Worm (Caenorhabditis elegans) whole organism, L2 larva: ENCODE measurements around the gene C35A11.4.

Source experiments
- C34F6.9 ChIP-seq: fragments of 150-350 bp; optimal IDR thresholded peaks from 2 replicates; lab custom pipeline; 2014; ENCODE audit warnings: missing biosample characterization, missing genetic modification characterization
- F13H6.1 ChIP-seq: sonication (generic microtip); optimal IDR thresholded peaks from 2 replicates; lab custom pipeline; 2016; ENCODE audit warnings: missing genetic modification characterization, missing compliant biosample characterization
- R02D3.7 ChIP-seq: fragments of 150-350 bp; optimal IDR thresholded peaks from 2 replicates; lab custom pipeline; 2014; ENCODE audit warnings: missing biosample characterization, missing genetic modification characterization
- Y55F3AM.14 ChIP-seq: fragments of 200-800 bp; sonication (Bioruptor generic); optimal IDR thresholded peaks from 2 replicates; lab custom pipeline; 2018; ENCODE audit warnings: mild to moderate bottlenecking, missing genetic modification characterization, missing compliant biosample characterization
- ZK546.5 ChIP-seq: sonication (generic microtip); optimal IDR thresholded peaks from 2 replicates; lab custom pipeline; 2017; ENCODE audit warnings: missing biosample characterization, missing genetic modification characterization
- alr-1 ChIP-seq: fragments of 150-350 bp; optimal IDR thresholded peaks from 2 replicates; lab custom pipeline; 2014; ENCODE audit warnings: missing biosample characterization, missing genetic modification characterization
- aly-2 ChIP-seq: fragments of 150-350 bp; optimal IDR thresholded peaks from 2 replicates; lab custom pipeline; 2014; ENCODE audit warnings: missing biosample characterization, missing genetic modification characterization
- ama-1 ChIP-seq: fragments of 150-350 bp; optimal IDR thresholded peaks from 2 replicates; lab custom pipeline; 2018; ENCODE audit warnings: inconsistent platforms
- blmp-1 ChIP-seq: sonication (generic microtip); optimal IDR thresholded peaks from 2 replicates; lab custom pipeline; 2017; ENCODE audit warnings: missing genetic modification characterization, mild to moderate bottlenecking, missing compliant biosample characterization, antibody characterized with exemption, moderate library complexity; ENCODE audit not compliant: insufficient read depth
- ceh-16 ChIP-seq: fragments of 150-350 bp; optimal IDR thresholded peaks from 2 replicates; lab custom pipeline; 2014; ENCODE audit warnings: missing biosample characterization, missing genetic modification characterization
- ceh-82 ChIP-seq: fragments of 150-350 bp; optimal IDR thresholded peaks from 2 replicates; lab custom pipeline; 2014; ENCODE audit warnings: missing biosample characterization, missing genetic modification characterization
- crh-2 ChIP-seq: sonication (generic microtip); optimal IDR thresholded peaks from 2 replicates; lab custom pipeline; 2017; ENCODE audit warnings: missing biosample characterization, missing genetic modification characterization
- dmd-4 ChIP-seq: sonication (generic microtip); optimal IDR thresholded peaks from 2 replicates; lab custom pipeline; 2017; ENCODE audit warnings: missing biosample characterization, missing genetic modification characterization
- egl-27 ChIP-seq: sonication (generic microtip); optimal IDR thresholded peaks from 3 replicates; lab custom pipeline; 2017; ENCODE audit warnings: missing biosample characterization, missing genetic modification reagents, missing genetic modification characterization
- elt-1 ChIP-seq: fragments of 150-350 bp; optimal IDR thresholded peaks from 2 replicates; lab custom pipeline; 2014; ENCODE audit warnings: missing biosample characterization, missing genetic modification characterization
- fos-1 ChIP-seq: fragments of 150-350 bp; optimal IDR thresholded peaks from 2 replicates; lab custom pipeline; 2014; ENCODE audit warnings: missing biosample characterization, missing genetic modification characterization
- gmeb-1 ChIP-seq: fragments of 150-350 bp; optimal IDR thresholded peaks from 2 replicates; lab custom pipeline; 2014; ENCODE audit warnings: missing biosample characterization, missing genetic modification characterization
- lin-13 ChIP-seq: fragments of 150-350 bp; optimal IDR thresholded peaks from 2 replicates; lab custom pipeline; 2014; ENCODE audit warnings: missing biosample characterization, missing genetic modification reagents, missing genetic modification characterization
- lin-39 ChIP-seq: fragments of 150-350 bp; optimal IDR thresholded peaks from 2 replicates; lab custom pipeline; 2014; ENCODE audit warnings: missing biosample characterization, missing genetic modification reagents, missing genetic modification characterization
- lsy-2 ChIP-seq, 2 experiments: fragments of 150-350 bp in 1 of 2; sonication (generic microtip) in 1 of 2; optimal IDR thresholded peaks; 2 replicates each; lab custom pipeline; 2014 to 2017; ENCODE audit warnings: missing biosample characterization in 2 of 2, missing genetic modification characterization in 2 of 2
- mab-5 ChIP-seq: fragments of 150-350 bp; optimal IDR thresholded peaks from 2 replicates; lab custom pipeline; 2014; ENCODE audit warnings: missing biosample characterization, missing genetic modification characterization
- nhr-10 ChIP-seq: sonication (generic microtip); optimal IDR thresholded peaks from 2 replicates; lab custom pipeline; 2017; ENCODE audit warnings: missing biosample characterization, missing genetic modification characterization
- nhr-12 ChIP-seq: fragments of 150-350 bp; optimal IDR thresholded peaks from 2 replicates; lab custom pipeline; 2014; ENCODE audit warnings: missing biosample characterization, missing genetic modification characterization
- nhr-129 ChIP-seq: fragments of 150-350 bp; optimal IDR thresholded peaks from 2 replicates; lab custom pipeline; 2014; ENCODE audit warnings: missing biosample characterization, missing genetic modification characterization
- nhr-21 ChIP-seq: fragments of 150-350 bp; optimal IDR thresholded peaks from 2 replicates; lab custom pipeline; 2014; ENCODE audit warnings: missing biosample characterization, missing genetic modification characterization
- nhr-23 ChIP-seq: fragments of 150-350 bp; optimal IDR thresholded peaks from 2 replicates; lab custom pipeline; 2014; ENCODE audit warnings: missing biosample characterization, missing genetic modification reagents, missing genetic modification characterization
- nhr-237 ChIP-seq: fragments of 150-350 bp; optimal IDR thresholded peaks from 2 replicates; lab custom pipeline; 2014; ENCODE audit warnings: missing biosample characterization, missing genetic modification characterization
- nhr-25 ChIP-seq: fragments of 150-350 bp; sonication (generic microtip); optimal IDR thresholded peaks from 3 replicates; lab custom pipeline; 2014; ENCODE audit warnings: missing biosample characterization, missing genetic modification characterization
- nhr-77 ChIP-seq: fragments of 150-350 bp; optimal IDR thresholded peaks from 2 replicates; lab custom pipeline; 2014; ENCODE audit warnings: missing biosample characterization, missing genetic modification characterization
- peb-1 ChIP-seq: fragments of 150-350 bp; optimal IDR thresholded peaks from 2 replicates; lab custom pipeline; 2014; ENCODE audit warnings: missing biosample characterization, missing genetic modification characterization
- sem-4 ChIP-seq: fragments of 150-350 bp; optimal IDR thresholded peaks from 2 replicates; lab custom pipeline; 2014; ENCODE audit warnings: missing biosample characterization, missing genetic modification reagents, missing genetic modification characterization
- skn-1 ChIP-seq: sonication (generic microtip); optimal IDR thresholded peaks from 2 replicates; lab custom pipeline; 2017; ENCODE audit warnings: missing biosample characterization, missing genetic modification characterization
- sma-3 ChIP-seq: sonication (generic microtip); optimal IDR thresholded peaks from 2 replicates; lab custom pipeline; 2016; ENCODE audit warnings: missing genetic modification reagents, missing genetic modification characterization, missing compliant biosample characterization
- sma-9 ChIP-seq, 2 experiments: fragments of 150-350 bp in 1 of 2; sonication (generic microtip) in 1 of 2; optimal IDR thresholded peaks; 2 replicates each; lab custom pipeline; 2014 to 2016; ENCODE audit warnings: missing genetic modification characterization in 2 of 2, mild to moderate bottlenecking in 1 of 2, missing biosample characterization in 1 of 2, missing compliant biosample characterization in 1 of 2, missing genetic modification reagents in 1 of 2, moderate library complexity in 1 of 2
- snpc-4 ChIP-seq: fragments of 150-350 bp; optimal IDR thresholded peaks from 2 replicates; lab custom pipeline; 2014; ENCODE audit warnings: missing biosample characterization, missing genetic modification characterization
- unc-39 ChIP-seq: fragments of 150-350 bp; optimal IDR thresholded peaks from 2 replicates; lab custom pipeline; 2014; ENCODE audit warnings: missing biosample characterization, missing genetic modification characterization
- unc-55 ChIP-seq: fragments of 150-350 bp; sonication (generic microtip); optimal IDR thresholded peaks from 3 replicates; lab custom pipeline; 2014; ENCODE audit warnings: missing biosample characterization, missing genetic modification reagents, missing genetic modification characterization
- unc-62 ChIP-seq: fragments of 150-350 bp; optimal IDR thresholded peaks from 2 replicates; lab custom pipeline; 2014; ENCODE audit warnings: missing biosample characterization, missing genetic modification reagents, missing genetic modification characterization
- zag-1 ChIP-seq: fragments of 150-350 bp; optimal IDR thresholded peaks from 2 replicates; lab custom pipeline; 2014; ENCODE audit warnings: missing biosample characterization, missing genetic modification characterization
- ztf-11 ChIP-seq: sonication (generic microtip); optimal IDR thresholded peaks from 2 replicates; lab custom pipeline; 2017; ENCODE audit warnings: missing biosample characterization, missing genetic modification characterization
- ztf-4 ChIP-seq: fragments of 150-350 bp; optimal IDR thresholded peaks from 2 replicates; lab custom pipeline; 2014; ENCODE audit warnings: missing biosample characterization, missing genetic modification characterization

The C35A11.4 gene

DNA sequence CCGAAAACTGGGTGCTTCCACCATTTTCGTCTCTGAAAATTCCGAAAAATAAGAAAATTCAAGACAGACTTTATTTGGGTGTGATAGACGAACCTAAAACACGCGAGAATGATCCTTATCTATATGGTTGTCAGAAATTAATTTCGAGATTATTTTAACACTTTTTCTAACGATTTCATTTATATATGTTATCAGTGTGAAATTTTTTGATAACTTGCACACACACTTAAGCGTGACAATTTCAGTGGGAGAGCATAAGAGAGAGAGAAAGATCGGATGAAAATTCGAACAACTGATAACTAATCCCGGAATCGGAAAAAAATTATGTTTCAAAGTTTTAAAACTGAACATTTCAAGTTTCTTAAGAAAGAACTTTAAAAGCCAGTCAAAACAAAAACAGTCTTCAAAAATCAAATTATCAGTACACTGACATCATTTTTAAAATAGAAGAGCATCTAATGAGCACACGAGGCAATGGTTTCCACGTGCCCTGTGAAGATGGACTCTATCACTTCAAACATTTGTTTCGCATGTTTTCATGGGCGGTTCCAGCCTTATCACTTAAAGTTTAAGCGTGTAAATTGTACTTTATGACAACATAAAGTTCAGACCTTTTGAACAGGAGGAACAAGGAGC is at the start of gene C35A11.4:
TSS of gene C35A11.4 (minus strand) at position 156 of the 636 bp plus-strand sequence.
- TF ChIP-seq ama-1 (lab: Kevin White, UChicago): no peak
- TF ChIP-seq egl-27 (tag; lab: Kevin White, UChicago): peak; percentile 44
- no peak for TF ChIP-seq nhr-10 (tag; lab: Kevin White, UChicago)
- TF ChIP-seq ZK546.5 (tag; lab: Kevin White, UChicago): no peak
- TF ChIP-seq F13H6.1: peak; percentile 7
- TF ChIP-seq blmp-1: no peak
- TF ChIP-seq sma-9 (GFP tag; optimal IDR thresholded peaks at IDR 0.05; lab: Kevin White, UChicago): peak; percentile 21
- TF ChIP-seq sma-9 (tag; optimal IDR thresholded peaks at IDR 0.05; lab: Kevin White, UChicago): no peak
- TF ChIP-seq nhr-12 (tag; lab: Kevin White, UChicago): no peak
- TF ChIP-seq dmd-4 (tag; lab: Kevin White, UChicago): no peak
- no peak for TF ChIP-seq mab-5 (tag; lab: Kevin White, UChicago)
- TF ChIP-seq ceh-82: no peak
- peak; percentile 72 for TF ChIP-seq fos-1 (tag; lab: Kevin White, UChicago)
- TF ChIP-seq C34F6.9: no peak
- no peak for TF ChIP-seq snpc-4 (tag; lab: Kevin White, UChicago)
- no peak for TF ChIP-seq skn-1 (tag; lab: Kevin White, UChicago)
- TF ChIP-seq alr-1 (tag; lab: Kevin White, UChicago): no peak
- no peak for TF ChIP-seq sem-4 (tag; lab: Kevin White, UChicago)
- TF ChIP-seq nhr-25 (tag; lab: Kevin White, UChicago): no peak
- no peak for TF ChIP-seq ceh-16 (tag; lab: Kevin White, UChicago)
- no peak for TF ChIP-seq unc-55
- no peak for TF ChIP-seq nhr-129 (tag; lab: Kevin White, UChicago)
- no peak for TF ChIP-seq ztf-11

DNA sequence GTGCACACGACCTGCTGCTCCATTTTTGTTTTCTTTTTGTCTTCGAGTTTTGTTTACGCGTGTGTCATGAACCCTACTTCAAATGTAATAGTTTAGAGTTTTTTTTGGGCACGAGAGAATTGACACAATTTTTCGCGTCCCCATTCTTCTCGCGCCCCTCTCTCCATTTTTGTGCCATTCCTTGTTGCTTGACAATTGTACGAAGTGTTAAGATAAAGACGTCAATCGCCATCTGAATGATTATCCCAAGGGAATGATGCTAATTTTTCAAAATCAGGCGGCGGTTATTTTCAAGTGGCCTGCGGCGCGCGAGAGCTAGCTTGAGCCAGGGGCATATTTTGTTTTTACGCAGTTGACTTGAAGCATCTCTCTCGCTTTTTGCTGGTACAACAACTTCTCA is 49.4 kb upstream of the C35A11.4 start:
- TF ChIP-seq zag-1 (tag; lab: Kevin White, UChicago) (peak; percentile 13), unc-62 (no peak), ceh-82 (no peak), mab-5 (tag; lab: Kevin White, UChicago) (peak; percentile 3), nhr-77 (tag; lab: Kevin White, UChicago) (no peak), R02D3.7 (tag; lab: Kevin White, UChicago) (no peak), sma-9 (GFP tag; optimal IDR thresholded peaks at IDR 0.05; lab: Kevin White, UChicago) (no peak), sma-9 (tag; optimal IDR thresholded peaks at IDR 0.05; lab: Kevin White, UChicago) (no peak)

DNA sequence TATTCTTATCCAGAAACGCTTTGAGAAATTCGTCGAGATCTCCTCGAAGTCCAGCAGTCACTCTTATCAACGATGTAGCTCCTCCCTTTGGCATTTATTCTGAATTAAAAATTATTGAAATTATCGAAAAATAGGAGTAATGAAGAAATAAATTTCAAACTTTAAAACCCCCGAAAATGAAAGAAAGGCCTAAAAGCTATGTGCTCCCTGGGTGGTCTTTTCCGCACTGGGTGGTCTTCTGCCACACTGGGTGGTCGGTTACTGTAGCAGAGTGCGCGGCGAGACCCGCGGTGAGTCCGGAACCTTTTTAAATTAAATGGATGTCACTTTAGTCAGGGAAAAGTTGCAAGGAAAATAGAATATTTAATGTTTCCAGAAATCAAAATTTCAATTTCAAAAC is 46.1 kb upstream of the C35A11.4 start, which contains the start of gene snpc-1.3:
TSS of gene snpc-1.3 (minus strand) at position 101 of the 400 bp plus-strand sequence.
- TF ChIP-seq fos-1 (tag; lab: Kevin White, UChicago) (no peak), unc-39 (no peak), nhr-12 (tag; lab: Kevin White, UChicago) (no peak), lin-13 (GFP tag; lab: Kevin White, UChicago) (no peak), nhr-10 (tag; lab: Kevin White, UChicago) (no peak), nhr-237 (tag; lab: Kevin White, UChicago) (no peak), sem-4 (tag; lab: Kevin White, UChicago) (no peak), dmd-4 (tag; lab: Kevin White, UChicago) (no peak), nhr-21 (tag; lab: Kevin White, UChicago) (no peak), aly-2 (tag; lab: Kevin White, UChicago) (no peak), ztf-4 (tag; lab: Kevin White, UChicago) (no peak), peb-1 (tag; lab: Kevin White, UChicago) (no peak), ama-1 (lab: Kevin White, UChicago) (no peak), mab-5 (tag; lab: Kevin White, UChicago) (no peak), nhr-23 (no peak), ztf-11 (no peak), nhr-77 (tag; lab: Kevin White, UChicago) (no peak), elt-1 (no peak)

DNA sequence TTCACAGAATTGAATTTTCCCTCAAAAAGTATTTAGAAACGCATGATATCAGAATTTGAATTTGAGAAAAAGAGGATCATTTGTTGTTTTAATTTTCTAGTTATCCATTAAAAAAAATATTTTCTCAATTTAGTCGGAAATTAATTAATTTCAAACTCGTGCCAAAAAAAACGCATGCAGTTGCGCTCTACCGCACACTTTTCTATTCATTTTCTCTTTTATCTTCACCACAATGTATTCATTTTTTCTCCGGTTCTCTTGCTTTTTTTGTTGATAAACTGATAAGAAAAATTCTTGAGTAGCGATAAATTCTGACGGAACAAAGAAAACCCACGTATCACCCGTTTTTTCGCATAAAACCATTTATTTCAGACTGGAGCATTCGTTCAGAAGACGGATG is 40.1 kb upstream of the C35A11.4 start, which contains the start of gene acl-6:
TSS of gene acl-6 (plus strand) at position 367 of the 400 bp plus-strand sequence.
- TF ChIP-seq zag-1 (tag; lab: Kevin White, UChicago) (no peak), unc-39 (no peak), ztf-4 (tag; lab: Kevin White, UChicago) (no peak), nhr-21 (tag; lab: Kevin White, UChicago) (no peak), lin-13 (GFP tag; lab: Kevin White, UChicago) (peak; percentile 37), fos-1 (tag; lab: Kevin White, UChicago) (peak; percentile 94), mab-5 (tag; lab: Kevin White, UChicago) (no peak), skn-1 (tag; lab: Kevin White, UChicago) (peak; percentile 64), C34F6.9 (peak; percentile 75), snpc-4 (tag; lab: Kevin White, UChicago) (no peak), gmeb-1 (tag; lab: Kevin White, UChicago) (peak; percentile 91), sma-3 (GFP tag; lab: Kevin White, UChicago) (peak; percentile 54), nhr-77 (tag; lab: Kevin White, UChicago) (no peak), nhr-129 (tag; lab: Kevin White, UChicago) (peak; percentile 25), nhr-25 (tag; lab: Kevin White, UChicago) (no peak), lsy-2 (tag; optimal IDR thresholded peaks at IDR 0.05; lab: Kevin White, UChicago) (peak in 1 of 2 experiments; percentile 70), Y55F3AM.14 (GFP tag; lab: Kevin White, UChicago) (no peak), unc-55 (peak; percentile 66), egl-27 (tag; lab: Kevin White, UChicago) (peak; percentile 37), lin-39 (tag; lab: Kevin White, UChicago) (no peak), dmd-4 (tag; lab: Kevin White, UChicago) (no peak), crh-2 (tag; lab: Kevin White, UChicago) (peak; percentile 75), sma-9 (GFP tag; optimal IDR thresholded peaks at IDR 0.05; lab: Kevin White, UChicago) (peak; percentile 80), sma-9 (tag; optimal IDR thresholded peaks at IDR 0.05; lab: Kevin White, UChicago) (no peak), blmp-1 (no peak)
